Fruit fly (Drosophila melanogaster) whole organism, embryonic: ENCODE results near the gene CG42335.

ENCODE experiments used
- Antp ChIP-seq: fragments of 200-800 bp; sonication (Bioruptor generic); optimal IDR thresholded peaks from 3 replicates; lab custom pipeline; 2016; ENCODE audit warnings: missing biosample characterization, missing genetic modification characterization
- Asciz ChIP-seq: fragments of 200-800 bp; sonication (Bioruptor generic); optimal IDR thresholded peaks from 2 replicates; lab custom pipeline; 2017; ENCODE audit warnings: missing biosample characterization, mild to moderate bottlenecking, missing genetic modification characterization, missing genetic modification reagents
- Bgb ChIP-seq: fragments of 200-800 bp; sonication (Bioruptor generic); IDR thresholded peaks from 2 replicates; pipeline ENCODE4 v1.3.6; 2022; ENCODE audit warnings: missing biosample characterization, missing genetic modification characterization; ENCODE audit not compliant: partially characterized antibody
- CG10565 ChIP-seq: fragments of 200-800 bp; sonication (Bioruptor generic); optimal IDR thresholded peaks from 3 replicates; lab custom pipeline; 2016; ENCODE audit warnings: missing biosample characterization, mild to moderate bottlenecking, missing genetic modification characterization
- CG11560 ChIP-seq: fragments of 200-800 bp; sonication (Bioruptor generic); IDR thresholded peaks from 3 replicates; pipeline ENCODE4 v1.3.6; 2022; ENCODE audit warnings: missing biosample characterization, missing genetic modification characterization
- CG11695 ChIP-seq: fragments of 200-800 bp; sonication (Bioruptor generic); IDR thresholded peaks from 3 replicates; pipeline ENCODE4 v1.3.6; 2022; ENCODE audit warnings: missing biosample characterization, missing genetic modification characterization
- CG12071 ChIP-seq: fragments of 200-800 bp; sonication (Bioruptor generic); optimal IDR thresholded peaks from 3 replicates; lab custom pipeline; 2018; ENCODE audit warnings: missing biosample characterization, mild to moderate bottlenecking, missing genetic modification characterization
- CG12769 ChIP-seq: fragments of 200-800 bp; sonication (Bioruptor generic); optimal IDR thresholded peaks from 2 replicates; lab custom pipeline; 2019; ENCODE audit warnings: missing biosample characterization, mild to moderate bottlenecking, missing genetic modification characterization, moderate library complexity
- CG1603 ChIP-seq: fragments of 200-800 bp; sonication (Bioruptor generic); optimal IDR thresholded peaks from 2 replicates; lab custom pipeline; 2019; ENCODE audit warnings: missing biosample characterization, mild to moderate bottlenecking, missing genetic modification characterization, moderate library complexity
- CG18476 ChIP-seq: fragments of 200-800 bp; sonication (Bioruptor generic); optimal IDR thresholded peaks from 2 replicates; lab custom pipeline; 2016; ENCODE audit warnings: missing biosample characterization, mild to moderate bottlenecking, missing genetic modification characterization
- CG2129 ChIP-seq: fragments of 200-800 bp; sonication (Bioruptor generic); IDR thresholded peaks from 2 replicates; pipeline ENCODE4 v1.3.6; 2022; ENCODE audit warnings: missing biosample characterization, missing genetic modification characterization; ENCODE audit not compliant: partially characterized antibody
- CG2875 ChIP-seq: fragments of 200-800 bp; sonication (Bioruptor generic); optimal IDR thresholded peaks from 2 replicates; lab custom pipeline; 2017; ENCODE audit warnings: missing biosample characterization, mild to moderate bottlenecking, missing genetic modification characterization, missing genetic modification reagents
- CG30020 ChIP-seq: fragments of 200-800 bp; optimal IDR thresholded peaks from 2 replicates; lab custom pipeline; 2019; ENCODE audit warnings: missing biosample characterization, mild to moderate bottlenecking, missing genetic modification characterization, moderate library complexity
- CG31365 ChIP-seq: fragments of 200-800 bp; sonication (Bioruptor generic); optimal IDR thresholded peaks from 2 replicates; lab custom pipeline; 2018; ENCODE audit warnings: missing biosample characterization, mild to moderate bottlenecking, missing genetic modification characterization
- CG31441 ChIP-seq: fragments of 200-800 bp; sonication (Bioruptor generic); IDR thresholded peaks from 2 replicates; pipeline ENCODE4 v1.3.6; 2022; ENCODE audit warnings: missing biosample characterization, missing genetic modification characterization
- CG33557 ChIP-seq: fragments of 200-800 bp; sonication (Bioruptor generic); optimal IDR thresholded peaks from 2 replicates; lab custom pipeline; 2019; ENCODE audit warnings: missing biosample characterization, mild to moderate bottlenecking, missing genetic modification characterization, moderate library complexity
- CG34376 ChIP-seq: fragments of 200-800 bp; sonication (Bioruptor generic); optimal IDR thresholded peaks from 2 replicates; lab custom pipeline; 2018; ENCODE audit warnings: missing biosample characterization, mild to moderate bottlenecking, missing genetic modification characterization
- CG4360 ChIP-seq: fragments of 200-800 bp; sonication (Bioruptor generic); IDR thresholded peaks from 2 replicates; pipeline ENCODE4 v1.3.6; 2022; ENCODE audit warnings: missing biosample characterization, missing genetic modification characterization
- CG43689 ChIP-seq: fragments of 200-800 bp; sonication (Bioruptor generic); IDR thresholded peaks from 2 replicates; pipeline ENCODE4 v1.3.6; 2022; ENCODE audit warnings: missing biosample characterization, missing genetic modification characterization
- CG4617 ChIP-seq: fragments of 200-800 bp; sonication (Bioruptor generic); optimal IDR thresholded peaks from 3 replicates; lab custom pipeline; 2016; ENCODE audit warnings: missing biosample characterization, missing genetic modification characterization, borderline replicate concordance
- CG6765 ChIP-seq: fragments of 200-800 bp; sonication (Bioruptor generic); optimal IDR thresholded peaks from 3 replicates; lab custom pipeline; 2017; ENCODE audit warnings: missing biosample characterization, mild to moderate bottlenecking, missing genetic modification characterization
- CG7987 ChIP-seq: fragments of 200-800 bp; sonication (Bioruptor generic); optimal IDR thresholded peaks from 2 replicates; lab custom pipeline; 2018; ENCODE audit warnings: missing biosample characterization, mild to moderate bottlenecking, missing genetic modification characterization, moderate library complexity
- Dref ChIP-seq: fragments of 200-800 bp; sonication (Bioruptor generic); IDR thresholded peaks from 2 replicates; pipeline ENCODE4 v1.3.6; 2022; ENCODE audit warnings: missing biosample characterization, missing genetic modification characterization
- Eip74EF ChIP-seq, 2 experiments: fragments of 200-800 bp in 1 of 2; fragments of >200 bp in 1 of 2; sonication (Bioruptor generic) in 1 of 2; optimal IDR thresholded peaks; 2 replicates each; lab custom pipeline; 2017 to 2019; ENCODE audit warnings: missing biosample characterization in 2 of 2, missing genetic modification characterization in 2 of 2, mild to moderate bottlenecking in 1 of 2, moderate library complexity in 1 of 2
- Elba2 ChIP-seq: fragments of 200-800 bp; sonication (Bioruptor generic); optimal IDR thresholded peaks from 3 replicates; lab custom pipeline; 2016; ENCODE audit warnings: missing biosample characterization, missing genetic modification characterization
- H15 ChIP-seq: fragments of 200-800 bp; sonication (Bioruptor generic); IDR thresholded peaks from 3 replicates; pipeline ENCODE4 v1.3.6; 2022; ENCODE audit warnings: missing biosample characterization, missing genetic modification characterization
- HLH4C ChIP-seq: fragments of 200-800 bp; sonication (Bioruptor generic); IDR thresholded peaks from 3 replicates; pipeline ENCODE4 v1.3.6; 2022; ENCODE audit warnings: missing biosample characterization, missing genetic modification characterization; ENCODE audit not compliant: partially characterized antibody
- Hey ChIP-seq: fragments of 200-800 bp; sonication (Bioruptor generic); optimal IDR thresholded peaks from 3 replicates; lab custom pipeline; 2018; ENCODE audit warnings: missing biosample characterization, mild to moderate bottlenecking, missing genetic modification characterization
- HmgZ ChIP-seq: fragments of 200-800 bp; sonication (Bioruptor generic); optimal IDR thresholded peaks from 2 replicates; lab custom pipeline; 2018; ENCODE audit warnings: missing biosample characterization, mild to moderate bottlenecking, missing genetic modification characterization
- MBD-R2 ChIP-seq: fragments of 200-800 bp; sonication (Bioruptor generic); IDR thresholded peaks from 2 replicates; pipeline ENCODE4 v1.3.6; 2022; ENCODE audit warnings: missing biosample characterization, missing genetic modification characterization
- NC2α ChIP-seq: fragments of 200-800 bp; sonication (Bioruptor generic); optimal IDR thresholded peaks from 2 replicates; lab custom pipeline; 2016; ENCODE audit warnings: missing biosample characterization, missing genetic modification characterization
- NC2β ChIP-seq: fragments of 200-800 bp; sonication (Bioruptor generic); optimal IDR thresholded peaks from 2 replicates; lab custom pipeline; 2016; ENCODE audit warnings: missing biosample characterization, missing genetic modification characterization
- Trl ChIP-seq, 3 experiments: fragments of >200 bp in 2 of 3; fragments of 200-800 bp in 1 of 3; sonication (Bioruptor generic) in 1 of 3; optimal IDR thresholded peaks; 2 replicates in 1 of 3; 3 replicates in 2 of 3; lab custom pipeline; 2016 to 2017; ENCODE audit warnings: missing biosample characterization in 1 of 3, missing genetic modification characterization in 1 of 3
- ase ChIP-seq: fragments of 200-800 bp; sonication (Bioruptor generic); IDR thresholded peaks from 3 replicates; pipeline ENCODE4 v1.3.6; 2022; ENCODE audit warnings: missing biosample characterization, missing genetic modification characterization
- chif ChIP-seq, 2 experiments: fragments of 200-800 bp; sonication (Bioruptor generic); optimal IDR thresholded peaks; 3 replicates each; lab custom pipeline; 2016; ENCODE audit warnings: missing biosample characterization in 2 of 2, missing genetic modification characterization in 2 of 2
- crc ChIP-seq: fragments of 200-800 bp; sonication (Bioruptor generic); optimal IDR thresholded peaks from 2 replicates; lab custom pipeline; 2016; ENCODE audit warnings: missing biosample characterization, missing genetic modification characterization
- da ChIP-seq: fragments of 200-800 bp; sonication (Bioruptor generic); optimal IDR thresholded peaks from 2 replicates; lab custom pipeline; 2016; ENCODE audit warnings: missing biosample characterization, missing genetic modification characterization
- dmrt99B ChIP-seq: fragments of 200-800 bp; sonication (Bioruptor generic); optimal IDR thresholded peaks from 2 replicates; lab custom pipeline; 2018; ENCODE audit warnings: missing biosample characterization, mild to moderate bottlenecking, missing genetic modification characterization, moderate library complexity
- ewg ChIP-seq: fragments of 200-800 bp; sonication (Bioruptor generic); optimal IDR thresholded peaks from 3 replicates; lab custom pipeline; 2017; ENCODE audit warnings: mild to moderate bottlenecking, missing biosample characterization, missing genetic modification reagents, missing genetic modification characterization
- maf-S ChIP-seq: fragments of 200-800 bp; sonication (Bioruptor generic); optimal IDR thresholded peaks from 2 replicates; lab custom pipeline; 2016; ENCODE audit warnings: missing biosample characterization, missing genetic modification characterization
- mld ChIP-seq: fragments of 200-800 bp; sonication (Bioruptor generic); IDR thresholded peaks from 3 replicates; pipeline ENCODE4 v1.3.6; 2022; ENCODE audit warnings: missing biosample characterization, missing genetic modification characterization; ENCODE audit not compliant: partially characterized antibody
- nau ChIP-seq: fragments of 200-800 bp; sonication (Bioruptor generic); optimal IDR thresholded peaks from 3 replicates; lab custom pipeline; 2017; ENCODE audit warnings: missing biosample characterization, mild to moderate bottlenecking, missing genetic modification characterization, missing genetic modification reagents
- pfk ChIP-seq: fragments of 200-800 bp; sonication (Bioruptor generic); optimal IDR thresholded peaks from 2 replicates; lab custom pipeline; 2018; ENCODE audit warnings: missing biosample characterization, mild to moderate bottlenecking, missing genetic modification characterization, moderate library complexity
- sc ChIP-seq, 3 experiments: fragments of >200 bp in 2 of 3; fragments of 200-800 bp in 1 of 3; sonication (Bioruptor generic) in 1 of 3; optimal IDR thresholded peaks; 2 replicates in 2 of 3; 3 replicates in 1 of 3; lab custom pipeline; 2017; ENCODE audit warnings: mild to moderate bottlenecking in 1 of 3, missing biosample characterization in 1 of 3, missing genetic modification characterization in 1 of 3, missing genetic modification reagents in 1 of 3
- tna ChIP-seq: fragments of 200-800 bp; sonication (Bioruptor generic); IDR thresholded peaks from 2 replicates; pipeline ENCODE4 v1.3.6; 2022; ENCODE audit warnings: missing biosample characterization, missing genetic modification characterization; ENCODE audit not compliant: partially characterized antibody
- zen2 ChIP-seq: fragments of 200-800 bp; sonication (Bioruptor generic); IDR thresholded peaks from 3 replicates; pipeline ENCODE4 v1.3.6; 2022; ENCODE audit warnings: missing biosample characterization, missing genetic modification characterization; ENCODE audit not compliant: partially characterized antibody
- zf30C ChIP-seq: fragments of 200-800 bp; sonication (Bioruptor generic); optimal IDR thresholded peaks from 3 replicates; lab custom pipeline; 2018; ENCODE audit warnings: missing biosample characterization, mild to moderate bottlenecking, missing genetic modification characterization
- zfh1 ChIP-seq: fragments of 200-800 bp; sonication (Bioruptor generic); IDR thresholded peaks from 3 replicates; pipeline ENCODE4 v1.3.6; 2022; ENCODE audit warnings: missing biosample characterization, missing genetic modification characterization

CG42335 gene

DNA sequence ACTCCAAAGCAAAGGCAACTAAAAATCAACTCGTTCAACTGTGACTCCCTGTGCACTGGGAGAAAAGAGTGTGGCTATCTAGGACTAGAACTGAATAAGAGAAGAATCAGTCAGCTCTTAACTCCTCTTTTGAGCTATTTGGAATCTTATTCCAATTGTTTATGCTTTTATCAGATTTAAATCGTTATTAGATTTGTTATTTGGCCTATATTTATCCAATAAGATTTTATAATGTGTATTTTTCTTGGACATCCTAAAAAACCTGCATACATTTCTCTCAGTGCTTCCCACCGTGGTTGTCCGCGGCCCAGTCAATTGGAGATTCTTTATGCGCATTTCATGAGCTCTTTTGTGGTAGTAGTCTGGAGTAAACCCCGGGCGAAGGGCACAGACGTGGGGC lies 22.9 kb downstream of the CG42335 start (continued):
- TF ChIP-seq Dref (GFP tag; lab: Robert Waterston, UW) (no peak), Asciz (GFP tag; lab: Kevin White, UChicago) (no peak), Trl (optimal IDR thresholded peaks at IDR 0.05; lab: Kevin White, UChicago) (no peak), Trl (GFP tag; optimal IDR thresholded peaks at IDR 0.05; lab: Kevin White, UChicago) (peak; percentile 68), CG18476 (GFP tag; lab: Kevin White, UChicago) (peak; percentile 51), CG30020 (no peak), CG11560 (no peak), CG33557 (GFP tag; lab: Kevin White, UChicago) (peak; percentile 16), ewg (GFP tag; lab: Kevin White, UChicago) (peak; percentile 33), sc (optimal IDR thresholded peaks at IDR 0.05; lab: Kevin White, UChicago) (no peak), sc (GFP tag; optimal IDR thresholded peaks at IDR 0.05; lab: Kevin White, UChicago) (peak; percentile 42), zfh1 (peak; percentile 61; the same call in 1 of the 3 replicates), zf30C (GFP tag; lab: Kevin White, UChicago) (peak; percentile 49), maf-S (GFP tag; lab: Kevin White, UChicago) (peak; percentile 22), HLH4C (GFP tag; lab: Robert Waterston, UW) (no peak), CG11695 (GFP tag; lab: Robert Waterston, UW) (peak; percentile 82), CG34376 (GFP tag; lab: Kevin White, UChicago) (no peak), CG7987 (GFP tag; lab: Kevin White, UChicago) (no peak), MBD-R2 (peak; percentile 24; the same call in 1 of the 2 replicates), Hey (tag; lab: Kevin White, UChicago) (no peak), crc (peak; percentile 15), CG10565 (no peak), NC2α (GFP tag; lab: Kevin White, UChicago) (no peak), nau (GFP tag; lab: Kevin White, UChicago) (peak; percentile 62), CG2875 (peak; percentile 25), HmgZ (tag; lab: Kevin White, UChicago) (peak; percentile 23), CG2129 (no peak), mld (GFP tag; lab: Robert Waterston, UW) (no peak), CG1603 (peak; percentile 22), Elba2 (no peak), CG43689 (GFP tag; lab: Robert Waterston, UW) (peak; percentile 55), chif (GFP tag; optimal IDR thresholded peaks at IDR 0.05; lab: Kevin White, UChicago) (peak; percentile 51 to 66), CG31365 (tag; lab: Kevin White, UChicago) (no peak), tna (GFP tag; lab: Robert Waterston, UW) (no peak), zen2 (no peak), da (GFP tag; lab: Kevin White, UChicago) (no peak), CG4617 (GFP tag; lab: Kevin White, UChicago) (no peak), Antp (GFP tag; lab: Kevin White, UChicago) (peak; percentile 54), dmrt99B (tag; lab: Kevin White, UChicago) (peak; percentile 77), CG12769 (tag; lab: Kevin White, UChicago) (no peak), H15 (peak; percentile 55; the same call in 2 of the 3 replicates), ase (GFP tag; lab: Robert Waterston, UW) (0 out of 3 replicates have a peak, but pooled peaks have one; percentile 36), Eip74EF (GFP tag; optimal IDR thresholded peaks at IDR 0.05; lab: Kevin White, UChicago) (peak in 1 of 2 experiments; percentile 28), pfk (GFP tag; lab: Kevin White, UChicago) (no peak), Bgb (GFP tag; lab: Robert Waterston, UW) (no peak), CG4360 (GFP tag; lab: Robert Waterston, UW) (0 out of 2 replicates have a peak, but pooled peaks have one; percentile 10), CG31441 (no peak; the same call in 1 of the 2 replicates), CG6765 (GFP tag; lab: Kevin White, UChicago) (no peak), CG12071 (GFP tag; lab: Kevin White, UChicago) (no peak), NC2β (peak; percentile 31)
